Worm (Caenorhabditis elegans): Measurements from ENCODE around the gene B0334.4.

DNA sequence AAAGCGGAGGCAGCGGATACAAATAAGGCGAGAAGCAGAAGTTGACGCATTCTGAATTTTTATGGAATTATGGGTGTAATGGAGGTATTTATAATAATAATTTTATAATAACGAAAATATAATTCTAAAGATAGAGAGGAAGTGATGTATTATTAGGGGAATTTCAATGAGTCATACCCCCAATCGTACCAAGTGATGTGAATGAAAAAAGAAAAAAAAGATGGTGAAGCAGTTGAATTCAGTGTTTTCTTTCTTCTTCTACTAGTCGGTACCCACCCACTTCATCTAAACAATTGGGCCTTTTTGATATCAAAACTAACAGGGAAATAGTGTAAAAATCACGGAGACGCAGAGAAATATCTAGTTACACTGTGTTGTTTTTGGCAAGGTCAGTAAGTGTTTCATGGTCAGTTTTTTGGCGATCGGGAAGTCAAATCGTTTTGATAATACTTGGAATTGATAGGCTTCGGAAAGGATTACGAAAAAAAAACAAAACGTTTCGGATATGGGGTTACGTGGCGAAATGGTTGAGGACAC is 8.7 kb upstream of the B0334.4 start, which contains the start of gene ttr-18:
- no peak for TF ChIP-seq nhr-237 (tag; optimal IDR thresholded peaks at IDR 0.05)
- no peak for TF ChIP-seq nhr-21 (tag; optimal IDR thresholded peaks at IDR 0.05)
- TF ChIP-seq mab-5 (tag; optimal IDR thresholded peaks at IDR 0.05) = no peak
- TF ChIP-seq ama-1 (optimal IDR thresholded peaks at IDR 0.05) = no peak
- TF ChIP-seq elt-3 (tag; optimal IDR thresholded peaks at IDR 0.05) = no peak
- no peak for TF ChIP-seq lsy-2 (tag; optimal IDR thresholded peaks at IDR 0.05)
- TF ChIP-seq zag-1 (tag; optimal IDR thresholded peaks at IDR 0.05) = no peak
- no peak for TF ChIP-seq egl-27 (tag; optimal IDR thresholded peaks at IDR 0.05)
- TF ChIP-seq snpc-4 (tag; optimal IDR thresholded peaks at IDR 0.05) = no peak
- no peak for TF ChIP-seq lin-39 (tag; optimal IDR thresholded peaks at IDR 0.05)
- no peak for TF ChIP-seq mdl-1 (tag; optimal IDR thresholded peaks at IDR 0.05)
- no peak for TF ChIP-seq sem-4 (tag; optimal IDR thresholded peaks at IDR 0.05)

All from whole organism, L2 larva.